Worm (Caenorhabditis elegans): Measurements from ENCODE around the gene C18G1.6.

- TF ChIP-seq elt-1 (tag; optimal IDR thresholded peaks at IDR 0.05; ENCODE audit: borderline replicate concordance, insufficient read depth) = no peak
- TF ChIP-seq snpc-4 (tag; optimal IDR thresholded peaks at IDR 0.05) = no peak
- no peak for TF ChIP-seq lsy-2 (tag; optimal IDR thresholded peaks at IDR 0.05)
- TF ChIP-seq mls-2 (tag; optimal IDR thresholded peaks at IDR 0.05) = no peak
- TF ChIP-seq sptf-1 (tag; optimal IDR thresholded peaks at IDR 0.05) = no peak
Measured at ce11 chrV:4754123-4754522, 3.7 kb downstream of the C18G1.6 start, which contains the start of gene hil-4.

Measured in whole organism, mixed stage, embryonic.